Worm (Caenorhabditis elegans) whole organism, L3 larva: Measurements from ENCODE around the gene fbxa-127.

Experiments used
- ZK546.5 ChIP-seq: sonication (generic microtip); optimal IDR thresholded peaks from 2 replicates; lab custom pipeline; 2017; ENCODE audit warnings: missing biosample characterization, missing genetic modification characterization
- aly-2 ChIP-seq: fragments of 150-350 bp; optimal IDR thresholded peaks from 2 replicates; lab custom pipeline; 2014; ENCODE audit warnings: missing biosample characterization, missing genetic modification characterization
- ama-1 ChIP-seq: fragments of 150-350 bp; optimal IDR thresholded peaks from 2 replicates; lab custom pipeline; 2018
- ceh-16 ChIP-seq: sonication (generic microtip); optimal IDR thresholded peaks from 2 replicates; lab custom pipeline; 2017; ENCODE audit warnings: missing biosample characterization, missing genetic modification characterization
- ceh-28 ChIP-seq: fragments of 150-350 bp; optimal IDR thresholded peaks from 2 replicates; lab custom pipeline; 2014; ENCODE audit warnings: missing biosample characterization, missing genetic modification reagents, missing genetic modification characterization
- ceh-82 ChIP-seq: fragments of 150-350 bp; optimal IDR thresholded peaks from 2 replicates; lab custom pipeline; 2014; ENCODE audit warnings: missing biosample characterization, missing genetic modification characterization
- ceh-9 ChIP-seq: sonication (generic microtip); optimal IDR thresholded peaks from 2 replicates; lab custom pipeline; 2018; ENCODE audit warnings: missing biosample characterization, missing genetic modification characterization
- daf-12 ChIP-seq: fragments of 150-350 bp; optimal IDR thresholded peaks from 2 replicates; lab custom pipeline; 2014; ENCODE audit warnings: missing biosample characterization, missing genetic modification reagents, missing genetic modification characterization
- egl-27 ChIP-seq: sonication (generic microtip); optimal IDR thresholded peaks from 4 replicates; lab custom pipeline; 2017; ENCODE audit warnings: missing biosample characterization, missing genetic modification reagents, missing genetic modification characterization
- elt-1 ChIP-seq: fragments of 150-350 bp; optimal IDR thresholded peaks from 2 replicates; lab custom pipeline; 2014; ENCODE audit warnings: missing biosample characterization, missing genetic modification characterization
- elt-2 ChIP-seq: sonication (generic microtip); optimal IDR thresholded peaks from 2 replicates; lab custom pipeline; 2016; ENCODE audit warnings: missing genetic modification reagents, mild to moderate bottlenecking, missing genetic modification characterization, missing compliant biosample characterization
- elt-3 ChIP-seq, 3 experiments: fragments of 150-350 bp in 1 of 3; sonication (generic microtip) in 2 of 3; optimal IDR thresholded peaks; 2 replicates in 2 of 3; 4 replicates in 1 of 3; lab custom pipeline; 2014 to 2017; ENCODE audit warnings: missing biosample characterization in 3 of 3, missing genetic modification characterization in 3 of 3
- eor-1 ChIP-seq, 2 experiments: fragments of 150-350 bp; optimal IDR thresholded peaks; 2 replicates each; lab custom pipeline; 2014 to 2018; ENCODE audit warnings: missing biosample characterization in 2 of 2, missing genetic modification characterization in 2 of 2
- fkh-10 ChIP-seq: sonication (generic microtip); optimal IDR thresholded peaks from 2 replicates; lab custom pipeline; 2017; ENCODE audit warnings: missing biosample characterization, missing genetic modification reagents, missing genetic modification characterization
- fkh-2 ChIP-seq: fragments of 150-350 bp; optimal IDR thresholded peaks from 2 replicates; lab custom pipeline; 2014; ENCODE audit warnings: missing biosample characterization, missing genetic modification reagents, missing genetic modification characterization
- hmg-11 ChIP-seq: sonication (generic microtip); optimal IDR thresholded peaks from 2 replicates; lab custom pipeline; 2016; ENCODE audit warnings: missing genetic modification characterization, missing compliant biosample characterization
- jun-1 ChIP-seq: fragments of 150-350 bp; optimal IDR thresholded peaks from 2 replicates; lab custom pipeline; 2014; ENCODE audit warnings: missing biosample characterization, missing genetic modification reagents, missing genetic modification characterization
- lin-15B ChIP-seq: fragments of 150-350 bp; optimal IDR thresholded peaks from 2 replicates; lab custom pipeline; 2014; ENCODE audit warnings: missing biosample characterization, missing genetic modification characterization
- lin-39 ChIP-seq: fragments of 150-350 bp; optimal IDR thresholded peaks from 2 replicates; lab custom pipeline; 2018; ENCODE audit warnings: missing biosample characterization, missing genetic modification reagents, missing genetic modification characterization
- lsy-12 ChIP-seq: sonication (generic microtip); optimal IDR thresholded peaks from 2 replicates; lab custom pipeline; 2016; ENCODE audit warnings: mild to moderate bottlenecking, missing genetic modification characterization, missing compliant biosample characterization
- mml-1 ChIP-seq: fragments of 150-350 bp; sonication (generic microtip); optimal IDR thresholded peaks from 3 replicates; lab custom pipeline; 2014; ENCODE audit warnings: missing biosample characterization, missing genetic modification characterization
- nfya-1 ChIP-seq: sonication (generic microtip); optimal IDR thresholded peaks from 2 replicates; lab custom pipeline; 2017; ENCODE audit warnings: missing genetic modification characterization, mild to moderate bottlenecking, missing compliant biosample characterization, antibody characterized with exemption, moderate library complexity; ENCODE audit not compliant: insufficient read depth
- nhr-11 ChIP-seq: fragments of 150-350 bp; optimal IDR thresholded peaks from 2 replicates; lab custom pipeline; 2014; ENCODE audit warnings: missing biosample characterization, missing genetic modification characterization
- nhr-12 ChIP-seq: fragments of 150-350 bp; optimal IDR thresholded peaks from 2 replicates; lab custom pipeline; 2014; ENCODE audit warnings: missing biosample characterization, missing genetic modification characterization
- nhr-23 ChIP-seq: fragments of 150-350 bp; optimal IDR thresholded peaks from 2 replicates; lab custom pipeline; 2014; ENCODE audit warnings: missing biosample characterization, missing genetic modification reagents, missing genetic modification characterization
- nhr-237 ChIP-seq: fragments of 150-350 bp; optimal IDR thresholded peaks from 2 replicates; lab custom pipeline; 2014; ENCODE audit warnings: missing biosample characterization, missing genetic modification characterization
- nhr-25 ChIP-seq: sonication (generic microtip); optimal IDR thresholded peaks from 2 replicates; lab custom pipeline; 2017; ENCODE audit warnings: missing biosample characterization, missing genetic modification characterization
- nhr-28 ChIP-seq: fragments of 150-350 bp; optimal IDR thresholded peaks from 2 replicates; lab custom pipeline; 2014; ENCODE audit warnings: missing biosample characterization, missing genetic modification characterization
- nhr-43 ChIP-seq: sonication (generic microtip); optimal IDR thresholded peaks from 2 replicates; lab custom pipeline; 2016; ENCODE audit warnings: mild to moderate bottlenecking, missing genetic modification characterization, missing compliant biosample characterization; ENCODE audit not compliant: poor library complexity, severe bottlenecking
- nhr-76 ChIP-seq: fragments of 150-350 bp; sonication (generic microtip); optimal IDR thresholded peaks from 5 replicates; lab custom pipeline; 2014; ENCODE audit warnings: missing biosample characterization, missing genetic modification characterization
- nhr-77 ChIP-seq: fragments of 150-350 bp; optimal IDR thresholded peaks from 2 replicates; lab custom pipeline; 2014; ENCODE audit warnings: missing biosample characterization, missing genetic modification characterization
- pha-4 ChIP-seq: fragments of 150-350 bp; optimal IDR thresholded peaks from 2 replicates; lab custom pipeline; 2014; ENCODE audit warnings: missing biosample characterization, missing genetic modification reagents, missing genetic modification characterization
- tbx-2 ChIP-seq: sonication (generic microtip); optimal IDR thresholded peaks from 2 replicates; lab custom pipeline; 2016; ENCODE audit warnings: mild to moderate bottlenecking, missing genetic modification characterization, missing compliant biosample characterization
- unc-62 ChIP-seq: fragments of 150-350 bp; sonication (generic microtip); optimal IDR thresholded peaks from 4 replicates; lab custom pipeline; 2014; ENCODE audit warnings: missing biosample characterization, missing genetic modification reagents, missing genetic modification characterization
- zag-1 ChIP-seq: fragments of 150-350 bp; optimal IDR thresholded peaks from 2 replicates; lab custom pipeline; 2014; ENCODE audit warnings: missing biosample characterization, missing genetic modification characterization
- ztf-11 ChIP-seq: fragments of 150-350 bp; optimal IDR thresholded peaks from 2 replicates; lab custom pipeline; 2014; ENCODE audit warnings: missing biosample characterization, missing genetic modification characterization

The fbxa-127 gene

ce11 chrV:16706549-16706948, 22.0 kb upstream of the fbxa-127 start, which contains the start of gene clec-9:
Gene clec-9 (minus strand): TSS chrV:16706649.
- TF ChIP-seq zag-1 (tag; lab: Kevin White, UChicago) (no peak), nhr-12 (tag; lab: Kevin White, UChicago) (no peak), nhr-76 (tag; lab: Kevin White, UChicago) (no peak), nhr-25 (tag; lab: Kevin White, UChicago) (no peak), lin-39 (tag; lab: Kevin White, UChicago) (no peak), hmg-11 (tag; lab: Kevin White, UChicago) (no peak), daf-12 (tag; lab: Kevin White, UChicago) (no peak), elt-1 (tag; lab: Kevin White, UChicago) (no peak), elt-3 (tag; optimal IDR thresholded peaks at IDR 0.05; lab: Kevin White, UChicago) (no peak), ceh-9 (tag; lab: Kevin White, UChicago) (no peak), ceh-16 (no peak), jun-1 (tag; lab: Kevin White, UChicago) (no peak), egl-27 (tag; lab: Kevin White, UChicago) (no peak), ceh-82 (tag; lab: Kevin White, UChicago) (no peak), aly-2 (tag; lab: Kevin White, UChicago) (no peak), fkh-10 (no peak), ceh-28 (tag; lab: Kevin White, UChicago) (no peak), ama-1 (lab: Kevin White, UChicago) (no peak), unc-62 (no peak)

ce11 chrV:16713797-16714196, 14.7 kb upstream of the fbxa-127 start:
- TF ChIP-seq eor-1 (tag; optimal IDR thresholded peaks at IDR 0.05; lab: Kevin White, UChicago) (no peak), egl-27 (tag; lab: Kevin White, UChicago) (no peak)

- TF ChIP-seq ceh-16 (no peak), tbx-2 (tag; lab: Kevin White, UChicago) (no peak), lin-15B (tag; lab: Kevin White, UChicago) (no peak), lsy-12 (no peak), jun-1 (tag; lab: Kevin White, UChicago) (no peak), fkh-2 (tag; lab: Kevin White, UChicago) (no peak), elt-1 (tag; lab: Kevin White, UChicago) (no peak), mml-1 (tag; lab: Kevin White, UChicago) (no peak), nhr-77 (tag; lab: Kevin White, UChicago) (no peak)
Observed at ce11 chrV:16716574-16716973, 12.0 kb upstream of the fbxa-127 start, which contains the start of gene srh-137. Gene srh-137 (minus strand): TSS chrV:16716674.

ce11 chrV:16723744-16724143, 4.8 kb upstream of the fbxa-127 start, which contains the start of gene nhr-112:
Gene nhr-112 (minus strand): TSS chrV:16723844.
- TF ChIP-seq lsy-12 = no peak
- TF ChIP-seq ceh-16 = no peak
- TF ChIP-seq elt-3 (tag; optimal IDR thresholded peaks at IDR 0.05; lab: Kevin White, UChicago) = no peak
- no peak for TF ChIP-seq elt-2
- no peak for TF ChIP-seq nhr-43 (tag; lab: Kevin White, UChicago)
- no peak for TF ChIP-seq nfya-1 (tag; lab: Kevin White, UChicago)
- TF ChIP-seq ztf-11 (tag; lab: Kevin White, UChicago) = no peak
- no peak for TF ChIP-seq ceh-9 (tag; lab: Kevin White, UChicago)
- TF ChIP-seq nhr-23 (tag; lab: Kevin White, UChicago) = no peak
- no peak for TF ChIP-seq mml-1 (tag; lab: Kevin White, UChicago)
- TF ChIP-seq nhr-11 (tag; lab: Kevin White, UChicago) = no peak
- TF ChIP-seq nhr-28 = no peak
- TF ChIP-seq lin-39 (tag; lab: Kevin White, UChicago) = no peak
- TF ChIP-seq nhr-237 (tag; lab: Kevin White, UChicago) = no peak
- TF ChIP-seq nhr-76 (tag; lab: Kevin White, UChicago) = no peak
- TF ChIP-seq elt-1 (tag; lab: Kevin White, UChicago) = no peak
- TF ChIP-seq ZK546.5 (tag; lab: Kevin White, UChicago) = no peak

- TF ChIP-seq pha-4 (tag; lab: Kevin White, UChicago) = peak; percentile 73
- no peak for TF ChIP-seq tbx-2 (tag; lab: Kevin White, UChicago)
Observed at ce11 chrV:16724574-16724973, 4.0 kb upstream of the fbxa-127 start.
